ENCODE assay signal across 8 worm cellular contexts in genomic region chrII:4506552-4507291, ce11.
A peak's percentile ranks its signal among the peaks of the same experiment; 100 is the strongest.
TF ChIP-seq lines count a peak whose summit lies in the region.

No protein-coding gene starts in this region.

TF ChIP-seq in whole organism, L1 larva, 84 proteins besides CTCF, POLR2A, EP300 and RAD21 (continues in another document):
- TF ChIP-seq nhr-47 (tag; optimal IDR thresholded peaks at IDR 0.05; lab: Kevin White, UChicago) = peak; percentile 73
- peak; percentile 16 for TF ChIP-seq nhr-237 (tag; optimal IDR thresholded peaks at IDR 0.05; lab: Kevin White, UChicago)
- TF ChIP-seq unc-130 (tag; optimal IDR thresholded peaks at IDR 0.05; lab: Kevin White, UChicago) = no peak
- peak; percentile 52 for TF ChIP-seq fkh-4 (tag; optimal IDR thresholded peaks at IDR 0.05; lab: Kevin White, UChicago; ENCODE audit: borderline replicate concordance)
- no peak for TF ChIP-seq lin-39 (tag; optimal IDR thresholded peaks at IDR 0.05; lab: Kevin White, UChicago)
- no peak for TF ChIP-seq lin-15B (tag; optimal IDR thresholded peaks at IDR 0.05; lab: Kevin White, UChicago)
- peak; percentile 27 for TF ChIP-seq zag-1 (tag; optimal IDR thresholded peaks at IDR 0.05; lab: Kevin White, UChicago)
- peak; percentile 84 for TF ChIP-seq nhr-71 (tag; optimal IDR thresholded peaks at IDR 0.05; lab: Kevin White, UChicago)
- peak; percentile 55 for TF ChIP-seq nhr-77 (tag; optimal IDR thresholded peaks at IDR 0.05; lab: Kevin White, UChicago)
- peak; percentile 68 for TF ChIP-seq tbx-2 (tag; optimal IDR thresholded peaks at IDR 0.05; lab: Kevin White, UChicago)
- TF ChIP-seq ceh-63 (GFP tag; optimal IDR thresholded peaks at IDR 0.05; lab: Kevin White, UChicago) = no peak

TF ChIP-seq in whole organism, L2 larva, 48 proteins besides CTCF, POLR2A, EP300 and RAD21 (continues in another document):
- TF ChIP-seq sma-3 (GFP tag; optimal IDR thresholded peaks at IDR 0.05; lab: Kevin White, UChicago) (no peak), C34F6.9 (tag; optimal IDR thresholded peaks at IDR 0.05; lab: Kevin White, UChicago) (peak; percentile 82), elt-3 (tag; optimal IDR thresholded peaks at IDR 0.05; lab: Kevin White, UChicago) (no peak), ztf-11 (tag; optimal IDR thresholded peaks at IDR 0.05; lab: Kevin White, UChicago) (no peak), unc-55 (GFP tag; optimal IDR thresholded peaks at IDR 0.05; lab: Kevin White, UChicago) (peak; percentile 80), alr-1 (tag; optimal IDR thresholded peaks at IDR 0.05; lab: Kevin White, UChicago) (no peak), ama-1 (optimal IDR thresholded peaks at IDR 0.05; lab: Kevin White, UChicago) (no peak), ztf-1 (GFP tag; conservative IDR thresholded peaks at IDR 0.05; lab: Robert Waterston, UW) (no peak), nhr-23 (tag; optimal IDR thresholded peaks at IDR 0.05; lab: Kevin White, UChicago) (no peak), nhr-129 (tag; optimal IDR thresholded peaks at IDR 0.05; lab: Kevin White, UChicago) (peak; percentile 84), aly-2 (tag; optimal IDR thresholded peaks at IDR 0.05; lab: Kevin White, UChicago) (no peak), lin-13 (GFP tag; optimal IDR thresholded peaks at IDR 0.05; lab: Kevin White, UChicago) (peak; percentile 45)

TF ChIP-seq in whole organism, L3 larva, 47 proteins besides CTCF, POLR2A, EP300 and RAD21 (continues in another document):
- peak; percentile 93 for TF ChIP-seq nfya-1 (tag; optimal IDR thresholded peaks at IDR 0.05; lab: Kevin White, UChicago; ENCODE audit: insufficient read depth)
- TF ChIP-seq nhr-25 (tag; optimal IDR thresholded peaks at IDR 0.05; lab: Kevin White, UChicago) = no peak
- TF ChIP-seq hmg-11 (tag; optimal IDR thresholded peaks at IDR 0.05; lab: Kevin White, UChicago) = peak; percentile 86
- peak; percentile 19 for TF ChIP-seq ama-1 (optimal IDR thresholded peaks at IDR 0.05; lab: Kevin White, UChicago)
- TF ChIP-seq unc-62 (GFP tag; optimal IDR thresholded peaks at IDR 0.05; lab: Kevin White, UChicago) = peak; percentile 11
- peak; percentile 77 for TF ChIP-seq pha-4 (tag; optimal IDR thresholded peaks at IDR 0.05; lab: Kevin White, UChicago)
- TF ChIP-seq lin-39 (tag; optimal IDR thresholded peaks at IDR 0.05; lab: Kevin White, UChicago) = peak; percentile 46
- peak; percentile 22 for TF ChIP-seq mdl-1 (tag; optimal IDR thresholded peaks at IDR 0.05; lab: Kevin White, UChicago)
- no peak for TF ChIP-seq tbx-2 (tag; optimal IDR thresholded peaks at IDR 0.05; lab: Kevin White, UChicago)
- TF ChIP-seq jun-1 (tag; optimal IDR thresholded peaks at IDR 0.05; lab: Kevin White, UChicago) = peak; percentile 28
- peak; percentile 35 for TF ChIP-seq lin-15B (tag; optimal IDR thresholded peaks at IDR 0.05; lab: Kevin White, UChicago)
- TF ChIP-seq elt-2 (tag; optimal IDR thresholded peaks at IDR 0.05; lab: Kevin White, UChicago) = peak; percentile 56

TF ChIP-seq in whole organism, L4 larva, 104 proteins besides CTCF, POLR2A, EP300 and RAD21 (continues in another document):
- TF ChIP-seq lin-39 (tag; optimal IDR thresholded peaks at IDR 0.05; lab: Kevin White, UChicago) (no peak), nhr-48 (tag; optimal IDR thresholded peaks at IDR 0.05; lab: Kevin White, UChicago) (no peak), php-3 (GFP tag; IDR thresholded peaks at IDR 0.05; lab: Robert Waterston, UW) (no peak), ceh-82 (tag; optimal IDR thresholded peaks at IDR 0.05; lab: Kevin White, UChicago) (no peak), lin-29 (GFP tag; IDR thresholded peaks at IDR 0.05; lab: Robert Waterston, UW) (no peak), dpl-1 (GFP tag; optimal IDR thresholded peaks at IDR 0.05; lab: Kevin White, UChicago) (peak; percentile 46), hlh-11 (tag; optimal IDR thresholded peaks at IDR 0.05; lab: Kevin White, UChicago) (peak; percentile 70), hlh-30 (tag; optimal IDR thresholded peaks at IDR 0.05; lab: Kevin White, UChicago; ENCODE audit: insufficient read depth) (peak; percentile 90), F37D6.2 (tag; optimal IDR thresholded peaks at IDR 0.05; lab: Kevin White, UChicago) (peak; percentile 28), mdt-29 (GFP tag; IDR thresholded peaks at IDR 0.05; lab: Robert Waterston, UW) (no peak), ces-1 (GFP tag; optimal IDR thresholded peaks at IDR 0.05; lab: Kevin White, UChicago) (peak; percentile 46), F10B5.3 (tag; optimal IDR thresholded peaks at IDR 0.05; lab: Kevin White, UChicago) (no peak)

TF ChIP-seq in whole organism, early embryonic, 17 proteins besides CTCF, POLR2A, EP300 and RAD21:
- TF ChIP-seq pes-1 (GFP tag; IDR thresholded peaks at IDR 0.05; lab: Robert Waterston, UW) (no peak), F13C5.2 (tag; optimal IDR thresholded peaks at IDR 0.05; lab: Kevin White, UChicago) (peak; percentile 32), hmg-4 (GFP tag; optimal IDR thresholded peaks at IDR 0.05; lab: Kevin White, UChicago) (peak; percentile 9)

TF ChIP-seq in whole organism, late embryonic, 69 proteins besides CTCF, POLR2A, EP300 and RAD21 (continues in another document):
- TF ChIP-seq fkh-10 (GFP tag; optimal IDR thresholded peaks at IDR 0.05; lab: Kevin White, UChicago) (no peak), nhr-232 (tag; optimal IDR thresholded peaks at IDR 0.05; lab: Kevin White, UChicago) (no peak), K02D7.2 (tag; optimal IDR thresholded peaks at IDR 0.05; lab: Kevin White, UChicago) (no peak), ceh-45 (GFP tag; IDR thresholded peaks at IDR 0.05; lab: Robert Waterston, UW) (no peak), hlh-8 (tag; optimal IDR thresholded peaks at IDR 0.05; lab: Kevin White, UChicago) (no peak), nhr-11 (tag; optimal IDR thresholded peaks at IDR 0.05; lab: Kevin White, UChicago) (no peak), ceh-31 (tag; optimal IDR thresholded peaks at IDR 0.05; lab: Kevin White, UChicago) (peak; percentile 56), ceh-2 (tag; optimal IDR thresholded peaks at IDR 0.05; lab: Kevin White, UChicago) (no peak), eyg-1 (tag; optimal IDR thresholded peaks at IDR 0.05; lab: Kevin White, UChicago) (no peak), pha-4 (tag; optimal IDR thresholded peaks at IDR 0.05; lab: Kevin White, UChicago) (no peak), pag-3 (tag; optimal IDR thresholded peaks at IDR 0.05; lab: Kevin White, UChicago; ENCODE audit: borderline replicate concordance) (no peak), fkh-6 (tag; optimal IDR thresholded peaks at IDR 0.05; lab: Kevin White, UChicago) (no peak), hlh-30 (tag; optimal IDR thresholded peaks at IDR 0.05; lab: Kevin White, UChicago; ENCODE audit: insufficient read depth) (peak; percentile 86), unc-55 (GFP tag; optimal IDR thresholded peaks at IDR 0.05; lab: Kevin White, UChicago) (peak; percentile 77), npax-4 (tag; optimal IDR thresholded peaks at IDR 0.05; lab: Kevin White, UChicago) (no peak), pha-2 (tag; optimal IDR thresholded peaks at IDR 0.05; lab: Kevin White, UChicago) (no peak)

TF ChIP-seq in whole organism, mixed stage, embryonic, 35 proteins besides CTCF, POLR2A, EP300 and RAD21:
- peak; percentile 65 for TF ChIP-seq unc-120 (tag; optimal IDR thresholded peaks at IDR 0.05; lab: Kevin White, UChicago; ENCODE audit: poor library complexity, severe bottlenecking)
- no peak for TF ChIP-seq unc-39 (tag; optimal IDR thresholded peaks at IDR 0.05; lab: Kevin White, UChicago)
- TF ChIP-seq elt-1 (tag; optimal IDR thresholded peaks at IDR 0.05; lab: Kevin White, UChicago; ENCODE audit: borderline replicate concordance, insufficient read depth) = no peak
- no peak for TF ChIP-seq pha-4 (tag; optimal IDR thresholded peaks at IDR 0.05; lab: Kevin White, UChicago)
- no peak for TF ChIP-seq unc-62 (GFP tag; optimal IDR thresholded peaks at IDR 0.05; lab: Kevin White, UChicago)
- TF ChIP-seq bed-3 (GFP tag; optimal IDR thresholded peaks at IDR 0.05; lab: Kevin White, UChicago) = no peak
- TF ChIP-seq ces-1 (GFP tag; optimal IDR thresholded peaks at IDR 0.05; lab: Kevin White, UChicago) = peak; percentile 85
- TF ChIP-seq nhr-28 (tag; optimal IDR thresholded peaks at IDR 0.05; lab: Kevin White, UChicago) = no peak
- no peak for TF ChIP-seq ceh-39 (tag; optimal IDR thresholded peaks at IDR 0.05; lab: Kevin White, UChicago)
- TF ChIP-seq sem-2 (GFP tag; optimal IDR thresholded peaks at IDR 0.05; lab: Kevin White, UChicago) = no peak
- peak; percentile 17 for TF ChIP-seq lsy-2 (tag; optimal IDR thresholded peaks at IDR 0.05; lab: Kevin White, UChicago)
- peak; percentile 86 for TF ChIP-seq hlh-1 (tag; optimal IDR thresholded peaks at IDR 0.05; lab: Kevin White, UChicago)

TF ChIP-seq in whole organism, young adult, 124 proteins besides CTCF, POLR2A, EP300 and RAD21 (continues in another document):
- TF ChIP-seq T07F8.4 (tag; optimal IDR thresholded peaks at IDR 0.05; lab: Kevin White, UChicago) = no peak
- peak; percentile 56 for TF ChIP-seq nhr-80 (tag; optimal IDR thresholded peaks at IDR 0.05; lab: Kevin White, UChicago)
- TF ChIP-seq fkh-3 (tag; optimal IDR thresholded peaks at IDR 0.05; lab: Kevin White, UChicago) = no peak
- TF ChIP-seq egl-18 (GFP tag; IDR thresholded peaks at IDR 0.05; lab: Robert Waterston, UW) = 0 out of 2 replicates have a peak, but pooled peaks have one; percentile 30
- TF ChIP-seq attf-5 (GFP tag; optimal IDR thresholded peaks at IDR 0.05; lab: Kevin White, UChicago) = peak; percentile 42
- TF ChIP-seq madf-6 (GFP tag; IDR thresholded peaks at IDR 0.05; lab: Robert Waterston, UW) = no peak
- TF ChIP-seq nfyb-1 (GFP tag; IDR thresholded peaks at IDR 0.05; lab: Robert Waterston, UW) = 0 out of 2 replicates have a peak, but pooled peaks have one; percentile 27
- TF ChIP-seq cebp-1 (GFP tag; IDR thresholded peaks at IDR 0.05; lab: Robert Waterston, UW) = no peak
- TF ChIP-seq cebp-1 (tag; optimal IDR thresholded peaks at IDR 0.05; lab: Kevin White, UChicago) = peak; percentile 60
- no peak for TF ChIP-seq B0035.1 (tag; optimal IDR thresholded peaks at IDR 0.05; lab: Kevin White, UChicago)
- peak; percentile 55 for TF ChIP-seq ZK185.1 (tag; optimal IDR thresholded peaks at IDR 0.05; lab: Kevin White, UChicago; ENCODE audit: poor library complexity, severe bottlenecking)
- peak in 1 of 3 experiments; percentile 31 for TF ChIP-seq lin-35 (GFP tag; optimal IDR thresholded peaks at IDR 0.05; lab: Kevin White, UChicago)
- TF ChIP-seq Y95B8A.8 (GFP tag; IDR thresholded peaks at IDR 0.05; lab: Robert Waterston, UW) = no peak
- no peak for TF ChIP-seq F10E7.11 (tag; optimal IDR thresholded peaks at IDR 0.05; lab: Kevin White, UChicago)
- TF ChIP-seq hmg-1.2 (GFP tag; IDR thresholded peaks at IDR 0.05; lab: Robert Waterston, UW) = peak; percentile 71; the same call in 1 of the 2 replicates
- TF ChIP-seq tbx-9 (tag; optimal IDR thresholded peaks at IDR 0.05; lab: Kevin White, UChicago; ENCODE audit: borderline replicate concordance) = no peak
- TF ChIP-seq lin-40 (tag; optimal IDR thresholded peaks at IDR 0.05; lab: Kevin White, UChicago) = peak; percentile 52
- peak; percentile 23 for TF ChIP-seq somi-1 (GFP tag; optimal IDR thresholded peaks at IDR 0.05; lab: Kevin White, UChicago)
- TF ChIP-seq K12H6.12 (tag; optimal IDR thresholded peaks at IDR 0.05; lab: Kevin White, UChicago) = peak; percentile 59
- TF ChIP-seq mcd-1 (GFP tag; IDR thresholded peaks at IDR 0.05; lab: Robert Waterston, UW) = peak; percentile 39; the same call in 1 of the 2 replicates
- TF ChIP-seq F57C9.4 (tag; optimal IDR thresholded peaks at IDR 0.05; lab: Kevin White, UChicago) = no peak
